Worm (Caenorhabditis elegans): Measurements from ENCODE around the gene ptr-8.

DNA sequence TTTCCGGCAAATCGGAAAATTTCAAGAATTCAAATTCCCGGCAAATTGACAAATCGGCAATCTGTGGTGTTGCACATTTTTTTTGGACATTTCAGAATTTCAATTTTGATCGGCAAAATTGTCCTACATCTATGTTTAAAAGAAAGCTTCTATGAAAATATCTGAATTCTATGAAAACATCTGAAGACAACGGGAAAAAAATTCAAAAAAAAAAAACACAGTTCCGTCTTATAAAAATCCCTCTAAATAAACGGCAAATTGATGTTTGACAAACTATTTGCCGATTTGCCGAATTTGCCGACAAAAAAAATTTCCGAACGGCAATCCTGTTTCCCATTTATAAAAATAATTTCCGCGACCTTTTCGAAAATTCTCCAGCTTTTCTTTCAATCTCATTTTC is 25.3 kb downstream of the ptr-8 start, which contains the start of gene F44F4.15:
- no peak for TF ChIP-seq nhr-129 (tag; optimal IDR thresholded peaks at IDR 0.05)
- no peak for TF ChIP-seq snpc-4 (tag; optimal IDR thresholded peaks at IDR 0.05)

Measured in whole organism, L2 larva.